Fruit fly (Drosophila melanogaster): ENCODE results near the gene CG31391.

CG31391 gene

DNA sequence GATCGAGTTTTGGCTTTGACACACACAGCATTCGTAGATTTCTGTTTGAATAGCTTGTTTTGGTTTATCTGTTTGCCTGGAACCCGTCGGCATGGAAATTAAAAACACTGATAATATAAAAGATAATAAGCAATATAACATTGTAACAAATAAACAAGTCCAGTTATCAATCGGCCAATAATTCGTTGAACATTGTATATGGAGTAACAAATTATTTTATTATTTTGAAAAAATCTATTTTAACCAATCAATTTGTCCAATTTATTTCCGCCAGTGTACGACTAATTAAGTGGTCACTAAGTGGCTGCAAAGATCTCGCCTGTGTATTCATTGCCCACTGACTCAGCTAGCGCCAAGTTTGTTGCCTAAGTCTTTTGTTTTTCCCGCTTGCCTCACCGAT, 16.0 kb downstream of the CG31391 start (continued):
- TF ChIP-seq schlank (tag; optimal IDR thresholded peaks at IDR 0.05) (no peak), NK7.1 (GFP tag; optimal IDR thresholded peaks at IDR 0.05) (no peak), MTF-1 (GFP tag; optimal IDR thresholded peaks at IDR 0.05; ENCODE audit: borderline replicate concordance) (no peak), croc (GFP tag; conservative IDR thresholded peaks at IDR 0.05) (peak; percentile 16; the same call in 1 of the 3 replicates), CG10979 (tag; optimal IDR thresholded peaks at IDR 0.05) (peak; percentile 33), tap (tag; optimal IDR thresholded peaks at IDR 0.05) (no peak), wek (GFP tag; optimal IDR thresholded peaks at IDR 0.05) (no peak), HmgD (GFP tag; optimal IDR thresholded peaks at IDR 0.05) (no peak), CG2678 (tag; optimal IDR thresholded peaks at IDR 0.05) (peak; percentile 77), run (tag; optimal IDR thresholded peaks at IDR 0.05) (no peak), Xbp1 (GFP tag; optimal IDR thresholded peaks at IDR 0.05) (peak; percentile 22), az2 (GFP tag; optimal IDR thresholded peaks at IDR 0.05) (peak; percentile 10), gsb (GFP tag; IDR thresholded peaks at IDR 0.05) (peak; percentile 45), Hmx (GFP tag; optimal IDR thresholded peaks at IDR 0.05) (no peak), hkb (optimal IDR thresholded peaks at IDR 0.05) (no peak), hkb (GFP tag; IDR thresholded peaks at IDR 0.05) (peak; percentile 42; the same call in 1 of the 2 replicates), ftz-f1 (GFP tag; optimal IDR thresholded peaks at IDR 0.05) (no peak), CG11247 (GFP tag; IDR thresholded peaks at IDR 0.05) (0 out of 2 replicates have a peak, but pooled peaks have one; percentile 5), CG2129 (GFP tag; IDR thresholded peaks at IDR 0.05; ENCODE audit: partially characterized antibody) (no peak), Doc3 (GFP tag; IDR thresholded peaks at IDR 0.05; ENCODE audit: partially characterized antibody) (no peak), Awh (GFP tag; IDR thresholded peaks at IDR 0.05) (peak; percentile 61; the same call in 1 of the 2 replicates), CG11560 (tag; IDR thresholded peaks at IDR 0.05) (no peak), CG31388 (GFP tag; optimal IDR thresholded peaks at IDR 0.05) (no peak), bowl (GFP tag; IDR thresholded peaks at IDR 0.05) (no peak), lmd (GFP tag; IDR thresholded peaks at IDR 0.05) (peak; percentile 50; the same call in 1 of the 2 replicates), CG8281 (tag; optimal IDR thresholded peaks at IDR 0.05) (peak; percentile 14), bcd (GFP tag; optimal IDR thresholded peaks at IDR 0.05) (peak; percentile 52), CG2202 (tag; optimal IDR thresholded peaks at IDR 0.05) (no peak), Mrtf (GFP tag; IDR thresholded peaks at IDR 0.05) (peak; percentile 42; the same call in 1 of the 3 replicates), CG12659 (GFP tag; optimal IDR thresholded peaks at IDR 0.05) (peak; percentile 34), Optix (GFP tag; IDR thresholded peaks at IDR 0.05) (no peak), CG10147 (GFP tag; optimal IDR thresholded peaks at IDR 0.05) (peak; percentile 46), CG10654 (GFP tag; optimal IDR thresholded peaks at IDR 0.05) (no peak), HLHmδ (GFP tag; optimal IDR thresholded peaks at IDR 0.05) (no peak), Nf-YC (tag; optimal IDR thresholded peaks at IDR 0.05) (no peak), CG17328 (GFP tag; IDR thresholded peaks at IDR 0.05) (0 out of 2 replicates have a peak, but pooled peaks have one; percentile 15), Taf1 (GFP tag; IDR thresholded peaks at IDR 0.05) (peak; percentile 53), MESR4 (GFP tag; optimal IDR thresholded peaks at IDR 0.05) (no peak), Stat92E (GFP tag; optimal IDR thresholded peaks at IDR 0.05) (no peak), nom (GFP tag; optimal IDR thresholded peaks at IDR 0.05) (no peak), CrebB (tag; optimal IDR thresholded peaks at IDR 0.05) (peak; percentile 22), zfh2 (GFP tag; optimal IDR thresholded peaks at IDR 0.05) (no peak), CkIIα-i1 (GFP tag; IDR thresholded peaks at IDR 0.05) (no peak), scrt (GFP tag; optimal IDR thresholded peaks at IDR 0.05) (peak; percentile 52), Dip2 (GFP tag; IDR thresholded peaks at IDR 0.05) (no peak), HLH4C (GFP tag; IDR thresholded peaks at IDR 0.05; ENCODE audit: partially characterized antibody) (no peak), en (GFP tag; optimal IDR thresholded peaks at IDR 0.05) (no peak), CG4820 (GFP tag; optimal IDR thresholded peaks at IDR 0.05) (no peak), crol (GFP tag; IDR thresholded peaks at IDR 0.05) (no peak), CG33557 (GFP tag; optimal IDR thresholded peaks at IDR 0.05) (no peak), chn (GFP tag; optimal IDR thresholded peaks at IDR 0.05) (no peak)

Measured in whole organism, embryonic.